Fruit fly (Drosophila melanogaster): Measurements from ENCODE around the gene CG7236.

dm6 chr2L:5706074-5706473, at the start of gene CG7236:
- TF ChIP-seq fd96Ca (GFP tag; IDR thresholded peaks at IDR 0.05): no peak
- no peak for TF ChIP-seq CG8301 (tag; optimal IDR thresholded peaks at IDR 0.05)
- TF ChIP-seq rn (GFP tag; IDR thresholded peaks at IDR 0.05): no peak
- no peak for TF ChIP-seq Pif1A (GFP tag; optimal IDR thresholded peaks at IDR 0.05)
- TF ChIP-seq CG12605 (GFP tag; IDR thresholded peaks at IDR 0.05): no peak
- no peak for TF ChIP-seq CG15710 (tag; optimal IDR thresholded peaks at IDR 0.05)
- no peak for TF ChIP-seq CG8159 (tag; optimal IDR thresholded peaks at IDR 0.05)
- no peak for TF ChIP-seq CG17806 (tag; optimal IDR thresholded peaks at IDR 0.05)
- no peak for TF ChIP-seq CG10348 (GFP tag; IDR thresholded peaks at IDR 0.05)
- no peak for TF ChIP-seq Ets98B (GFP tag; IDR thresholded peaks at IDR 0.05)
